Fruit fly (Drosophila melanogaster) whole organism, embryonic: ENCODE data around the gene und.

Experiments
- ATbp ChIP-seq: fragments of 200-800 bp; sonication (Bioruptor generic); optimal IDR thresholded peaks from 2 replicates; lab custom pipeline; 2017; ENCODE audit warnings: missing biosample characterization, mild to moderate bottlenecking, missing genetic modification characterization, missing genetic modification reagents
- CG10321 ChIP-seq: fragments of 200-800 bp; sonication (Bioruptor generic); IDR thresholded peaks from 2 replicates; pipeline ENCODE4 v1.3.6; 2022; ENCODE audit warnings: missing biosample characterization, missing genetic modification characterization
- CG11696 ChIP-seq: fragments of 200-800 bp; sonication (Bioruptor generic); IDR thresholded peaks from 2 replicates; pipeline ENCODE4 v1.3.6; 2022; ENCODE audit warnings: missing biosample characterization, missing genetic modification characterization
- CG12219 ChIP-seq: fragments of 200-800 bp; sonication (Bioruptor generic); optimal IDR thresholded peaks from 3 replicates; lab custom pipeline; 2018; ENCODE audit warnings: missing biosample characterization, mild to moderate bottlenecking, missing genetic modification characterization
- CG12236 ChIP-seq: fragments of 200-800 bp; sonication (Bioruptor generic); optimal IDR thresholded peaks from 2 replicates; lab custom pipeline; 2016; ENCODE audit warnings: missing biosample characterization, missing genetic modification characterization
- CG14441 ChIP-seq: fragments of 200-800 bp; sonication (Bioruptor generic); IDR thresholded peaks from 2 replicates; pipeline ENCODE4 v1.3.6; 2022; ENCODE audit warnings: missing biosample characterization, missing genetic modification characterization
- CG17328 ChIP-seq: fragments of 200-800 bp; sonication (Bioruptor generic); IDR thresholded peaks from 2 replicates; pipeline ENCODE4 v1.3.6; 2022; ENCODE audit warnings: missing biosample characterization, missing genetic modification characterization
- CG17361 ChIP-seq: fragments of 200-800 bp; sonication (Bioruptor generic); IDR thresholded peaks from 3 replicates; pipeline ENCODE4 v1.3.6; 2022; ENCODE audit warnings: missing biosample characterization, missing genetic modification characterization
- CG17829 ChIP-seq: fragments of 200-800 bp; optimal IDR thresholded peaks from 2 replicates; lab custom pipeline; 2019; ENCODE audit warnings: missing biosample characterization, mild to moderate bottlenecking, missing genetic modification characterization, moderate library complexity
- CG2712 ChIP-seq: fragments of 200-800 bp; optimal IDR thresholded peaks from 3 replicates; lab custom pipeline; 2019; ENCODE audit warnings: missing biosample characterization, mild to moderate bottlenecking, missing genetic modification characterization, moderate library complexity
- CG31365 ChIP-seq: fragments of 200-800 bp; sonication (Bioruptor generic); optimal IDR thresholded peaks from 2 replicates; lab custom pipeline; 2018; ENCODE audit warnings: missing biosample characterization, mild to moderate bottlenecking, missing genetic modification characterization
- CG3726 ChIP-seq: fragments of 200-800 bp; sonication (Bioruptor generic); IDR thresholded peaks from 3 replicates; pipeline ENCODE4, ENCODE4 v1.3.6; 2022; ENCODE audit warnings: missing biosample characterization, missing genetic modification characterization
- CG43689 ChIP-seq: fragments of 200-800 bp; sonication (Bioruptor generic); IDR thresholded peaks from 2 replicates; pipeline ENCODE4 v1.3.6; 2022; ENCODE audit warnings: missing biosample characterization, missing genetic modification characterization
- CG7928 ChIP-seq: fragments of 200-800 bp; sonication (Bioruptor generic); optimal IDR thresholded peaks from 2 replicates; lab custom pipeline; 2017; ENCODE audit warnings: missing biosample characterization, mild to moderate bottlenecking, missing genetic modification characterization
- CG8281 ChIP-seq: fragments of 200-800 bp; sonication (Bioruptor generic); optimal IDR thresholded peaks from 2 replicates; lab custom pipeline; 2018; ENCODE audit warnings: missing biosample characterization, mild to moderate bottlenecking, missing genetic modification characterization, moderate library complexity
- CG9876 ChIP-seq: fragments of 200-800 bp; sonication (Bioruptor generic); optimal IDR thresholded peaks from 2 replicates; lab custom pipeline; 2016; ENCODE audit warnings: missing biosample characterization, missing genetic modification characterization
- CG9932 ChIP-seq: fragments of 200-800 bp; sonication (Bioruptor generic); IDR thresholded peaks from 2 replicates; pipeline ENCODE4 v1.3.6; 2022; ENCODE audit warnings: missing biosample characterization, missing genetic modification characterization
- Camta ChIP-seq: fragments of 200-800 bp; sonication (Bioruptor generic); optimal IDR thresholded peaks from 2 replicates; lab custom pipeline; 2016; ENCODE audit warnings: missing biosample characterization, missing genetic modification characterization
- Chrac-16 ChIP-seq: fragments of 200-800 bp; sonication (Bioruptor generic); optimal IDR thresholded peaks from 3 replicates; lab custom pipeline; 2016; ENCODE audit warnings: missing biosample characterization, missing genetic modification characterization
- D19B ChIP-seq: fragments of 200-800 bp; sonication (Bioruptor generic); optimal IDR thresholded peaks from 2 replicates; lab custom pipeline; 2017; ENCODE audit warnings: missing biosample characterization, mild to moderate bottlenecking, missing genetic modification characterization
- Dbx ChIP-seq: fragments of 200-800 bp; sonication (Bioruptor generic); IDR thresholded peaks from 3 replicates; pipeline ENCODE4 v1.3.6; 2022; ENCODE audit warnings: missing biosample characterization, missing genetic modification characterization
- Dp ChIP-seq: fragments of 200-800 bp; sonication (Bioruptor generic); optimal IDR thresholded peaks from 2 replicates; lab custom pipeline; 2018; ENCODE audit warnings: missing biosample characterization, mild to moderate bottlenecking, missing genetic modification characterization, moderate library complexity
- H15 ChIP-seq: fragments of 200-800 bp; sonication (Bioruptor generic); IDR thresholded peaks from 3 replicates; pipeline ENCODE4 v1.3.6; 2022; ENCODE audit warnings: missing biosample characterization, missing genetic modification characterization
- HLH54F ChIP-seq: fragments of 200-800 bp; sonication (Bioruptor generic); optimal IDR thresholded peaks from 3 replicates; lab custom pipeline; 2016; ENCODE audit warnings: missing biosample characterization, missing genetic modification characterization
- Hand ChIP-seq: fragments of 200-800 bp; sonication (Bioruptor generic); optimal IDR thresholded peaks from 2 replicates; lab custom pipeline; 2017; ENCODE audit warnings: mild to moderate bottlenecking, missing biosample characterization, missing genetic modification reagents, missing genetic modification characterization
- HmgD ChIP-seq: fragments of 200-800 bp; sonication (Bioruptor generic); optimal IDR thresholded peaks from 3 replicates; lab custom pipeline; 2016; ENCODE audit warnings: missing biosample characterization, missing genetic modification characterization
- Hr51 ChIP-seq, 2 experiments: fragments of 200-800 bp; sonication (Bioruptor generic); optimal IDR thresholded peaks; 2 replicates in 1 of 2; 3 replicates in 1 of 2; lab custom pipeline; 2016 to 2018; ENCODE audit warnings: missing biosample characterization in 2 of 2, missing genetic modification characterization in 2 of 2, mild to moderate bottlenecking in 1 of 2, moderate library complexity in 1 of 2
- Hsf ChIP-seq: fragments of 200-800 bp; sonication (Bioruptor generic); optimal IDR thresholded peaks from 3 replicates; lab custom pipeline; 2016; ENCODE audit warnings: missing biosample characterization, missing genetic modification characterization
- Pdp1 ChIP-seq, 2 experiments: fragments of 200-800 bp; sonication (Bioruptor generic); optimal IDR thresholded peaks; 3 replicates each; lab custom pipeline; 2016; ENCODE audit warnings: missing biosample characterization in 2 of 2, missing genetic modification characterization in 2 of 2, mild to moderate bottlenecking in 1 of 2, moderate library complexity in 1 of 2
- Sox102F ChIP-seq: fragments of 200-800 bp; sonication (Bioruptor generic); optimal IDR thresholded peaks from 2 replicates; lab custom pipeline; 2018; ENCODE audit warnings: missing biosample characterization, mild to moderate bottlenecking, missing genetic modification characterization, moderate library complexity
- al ChIP-seq: fragments of 200-800 bp; sonication (Bioruptor generic); IDR thresholded peaks from 2 replicates; pipeline ENCODE4 v1.3.6; 2022; ENCODE audit warnings: missing biosample characterization, missing genetic modification characterization
- aop ChIP-seq: fragments of 200-800 bp; sonication (Bioruptor generic); IDR thresholded peaks from 2 replicates; pipeline ENCODE4 v1.3.6; 2022; ENCODE audit warnings: missing biosample characterization, missing genetic modification characterization
- btn ChIP-seq: fragments of 200-800 bp; sonication (Bioruptor generic); optimal IDR thresholded peaks from 2 replicates; lab custom pipeline; 2016; ENCODE audit warnings: missing biosample characterization, missing genetic modification characterization
- ham ChIP-seq: fragments of 200-800 bp; sonication (Bioruptor generic); IDR thresholded peaks from 2 replicates; pipeline ENCODE4 v1.3.6; 2022; ENCODE audit warnings: missing biosample characterization, missing genetic modification characterization
- hb ChIP-seq: fragments of 200-800 bp; sonication (Bioruptor generic); IDR thresholded peaks from 3 replicates; pipeline ENCODE4 v1.3.6; 2022; ENCODE audit warnings: missing biosample characterization, missing genetic modification characterization; ENCODE audit not compliant: partially characterized antibody
- insv ChIP-seq, 2 experiments: fragments of 200-800 bp; sonication (Bioruptor generic); optimal IDR thresholded peaks; 3 replicates each; lab custom pipeline; 2016 to 2018; ENCODE audit warnings: missing biosample characterization in 2 of 2, missing genetic modification characterization in 2 of 2
- klu ChIP-seq: fragments of 200-800 bp; sonication (Bioruptor generic); IDR thresholded peaks from 2 replicates; pipeline ENCODE4 v1.3.6; 2022; ENCODE audit warnings: missing biosample characterization, missing genetic modification characterization
- lov ChIP-seq, 2 experiments: fragments of 200-800 bp in 1 of 2; fragments of >200 bp in 1 of 2; sonication (Bioruptor generic) in 1 of 2; IDR thresholded peaks in 1 of 2; optimal IDR thresholded peaks in 1 of 2; 2 replicates in 1 of 2; 3 replicates in 1 of 2; pipeline versions ENCODE4 v1.3.6 to Lab custom; 2017 to 2022; ENCODE audit warnings: missing biosample characterization in 1 of 2, missing genetic modification characterization in 1 of 2
- mam ChIP-seq: fragments of 200-800 bp; sonication (Bioruptor generic); optimal IDR thresholded peaks from 3 replicates; lab custom pipeline; 2016; ENCODE audit warnings: missing biosample characterization, missing genetic modification characterization
- org-1 ChIP-seq: fragments of 200-800 bp; sonication (Bioruptor generic); optimal IDR thresholded peaks from 2 replicates; lab custom pipeline; 2017; ENCODE audit warnings: missing biosample characterization, missing genetic modification characterization
- otp ChIP-seq: fragments of 200-800 bp; sonication (Bioruptor generic); IDR thresholded peaks from 3 replicates; pipeline ENCODE4, ENCODE4 v1.3.6; 2022; ENCODE audit warnings: missing biosample characterization, missing genetic modification characterization
- p53 ChIP-seq: fragments of 200-800 bp; sonication (Bioruptor generic); optimal IDR thresholded peaks from 2 replicates; lab custom pipeline; 2016; ENCODE audit warnings: missing biosample characterization, missing genetic modification characterization
- pita ChIP-seq: fragments of 200-800 bp; sonication (Bioruptor generic); optimal IDR thresholded peaks from 2 replicates; lab custom pipeline; 2017; ENCODE audit warnings: missing biosample characterization, mild to moderate bottlenecking, missing genetic modification characterization
- salm ChIP-seq: fragments of 200-800 bp; sonication (Bioruptor generic); optimal IDR thresholded peaks from 2 replicates; lab custom pipeline; 2018; ENCODE audit warnings: missing biosample characterization, mild to moderate bottlenecking, missing genetic modification characterization
- sima ChIP-seq: fragments of 200-800 bp; sonication (Bioruptor generic); optimal IDR thresholded peaks from 2 replicates; lab custom pipeline; 2016; ENCODE audit warnings: missing biosample characterization, missing genetic modification characterization
- tll ChIP-seq, 2 experiments: fragments of 200-800 bp in 1 of 2; fragments of >200 bp in 1 of 2; sonication (Bioruptor generic) in 1 of 2; optimal IDR thresholded peaks; 2 replicates each; lab custom pipeline; 2017 to 2019; ENCODE audit warnings: missing biosample characterization in 2 of 2, missing genetic modification characterization in 2 of 2, mild to moderate bottlenecking in 1 of 2, moderate library complexity in 1 of 2
- usp ChIP-seq: fragments of >200 bp; optimal IDR thresholded peaks from 2 replicates; lab custom pipeline; 2017; ENCODE audit warnings: missing biosample characterization, missing genetic modification characterization
- wek ChIP-seq: fragments of 200-800 bp; sonication (Bioruptor generic); optimal IDR thresholded peaks from 3 replicates; lab custom pipeline; 2018; ENCODE audit warnings: missing biosample characterization, mild to moderate bottlenecking, missing genetic modification characterization, moderate library complexity

und gene

DNA sequence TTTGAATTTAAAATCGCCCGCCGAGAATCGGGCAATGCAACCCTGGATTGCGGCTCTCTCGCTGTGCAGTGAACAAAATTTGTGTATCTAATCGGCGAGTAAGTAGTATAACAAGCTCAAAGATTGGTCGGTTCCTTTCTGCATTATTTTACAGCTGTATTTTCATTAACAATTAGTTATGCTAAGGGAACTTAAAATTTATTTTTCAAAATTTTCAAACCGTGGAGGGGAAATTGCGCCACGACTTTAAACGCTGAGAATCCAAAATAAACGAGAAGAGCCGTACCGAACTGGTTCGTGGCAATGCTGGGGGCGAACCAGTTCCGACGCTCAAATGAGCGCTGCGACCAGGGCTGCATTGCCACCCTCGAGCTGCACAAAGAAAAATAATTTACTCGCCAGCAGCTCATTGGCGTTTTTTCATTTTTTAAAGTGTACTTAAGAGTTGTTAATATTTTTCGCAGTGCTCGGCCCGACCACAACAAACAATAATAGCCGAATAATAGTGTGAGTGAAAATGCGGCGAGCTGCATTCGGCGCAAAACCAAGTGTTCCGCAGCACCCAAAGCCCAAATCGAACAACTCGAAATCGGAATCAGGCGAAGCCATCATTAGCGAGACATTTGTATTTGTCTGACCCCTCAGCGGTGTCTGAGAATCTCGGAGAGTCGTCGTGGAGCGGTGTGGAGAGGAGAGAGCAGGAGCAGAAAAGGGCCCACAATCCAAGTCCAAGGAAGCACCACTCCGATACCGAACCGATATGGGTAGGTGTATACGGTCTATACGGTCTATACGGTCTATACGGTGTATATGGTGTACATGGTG, 5.0 kb upstream of the und start, which contains the start of gene zf30C (continued):
- peak; percentile 32 for TF ChIP-seq Hand (GFP tag; lab: Kevin White, UChicago)
- TF ChIP-seq tll (GFP tag; optimal IDR thresholded peaks at IDR 0.05; lab: Kevin White, UChicago), result no peak
- TF ChIP-seq CG17361 (GFP tag; lab: Robert Waterston, UW), result peak; percentile 77
- TF ChIP-seq CG12219 (GFP tag; lab: Kevin White, UChicago), result peak; percentile 48
- peak; percentile 77 for TF ChIP-seq p53 (GFP tag; lab: Kevin White, UChicago)
- TF ChIP-seq Chrac-16 (GFP tag; lab: Kevin White, UChicago), result peak; percentile 90
- peak; percentile 29 for TF ChIP-seq salm
- peak; percentile 86; the same call in 2 of the 3 replicates for TF ChIP-seq CG3726
- TF ChIP-seq otp (GFP tag; lab: Robert Waterston, UW), result peak; percentile 84
- peak; percentile 89 for TF ChIP-seq Dbx (GFP tag; lab: Robert Waterston, UW)
- TF ChIP-seq CG12236 (GFP tag; lab: Kevin White, UChicago), result peak; percentile 60
- TF ChIP-seq ham (GFP tag; lab: Robert Waterston, UW), result 0 out of 2 replicates have a peak, but pooled peaks have one; percentile 23
- peak; percentile 80 for TF ChIP-seq ATbp (GFP tag; lab: Kevin White, UChicago)
- TF ChIP-seq Camta (GFP tag; lab: Kevin White, UChicago), result peak; percentile 84
- peak; percentile 85 for TF ChIP-seq CG9876 (GFP tag; lab: Kevin White, UChicago)
- no peak for TF ChIP-seq wek (GFP tag; lab: Kevin White, UChicago)
- TF ChIP-seq Sox102F (GFP tag; lab: Kevin White, UChicago), result peak; percentile 75
- no peak for TF ChIP-seq pita (GFP tag; lab: Kevin White, UChicago)
- TF ChIP-seq usp, result no peak
- TF ChIP-seq D19B, result peak; percentile 61
- TF ChIP-seq CG8281 (tag; lab: Kevin White, UChicago), result peak; percentile 46
- peak; percentile 27 for TF ChIP-seq sima (GFP tag; lab: Kevin White, UChicago)
- peak; percentile 61; the same call in 1 of the 2 replicates for TF ChIP-seq CG11696 (GFP tag; lab: Robert Waterston, UW)
- peak; percentile 43; the same call in 1 of the 2 replicates for TF ChIP-seq CG43689 (GFP tag; lab: Robert Waterston, UW)
- peak; percentile 82 for TF ChIP-seq al (GFP tag; lab: Robert Waterston, UW)
- peak; percentile 16 for TF ChIP-seq btn (GFP tag; lab: Kevin White, UChicago)
- TF ChIP-seq CG10321 (GFP tag; lab: Robert Waterston, UW), result peak; percentile 57; the same call in 1 of the 2 replicates
- TF ChIP-seq org-1 (GFP tag; lab: Kevin White, UChicago), result peak; percentile 42
- peak; percentile 78 for TF ChIP-seq klu (GFP tag; lab: Robert Waterston, UW)
- TF ChIP-seq CG7928 (GFP tag; lab: Kevin White, UChicago), result peak; percentile 95
- TF ChIP-seq lov (optimal IDR thresholded peaks at IDR 0.05; lab: Kevin White, UChicago), result no peak
- peak; percentile 81; the same call in 2 of the 3 replicates for TF ChIP-seq lov (GFP tag; IDR thresholded peaks at IDR 0.05; lab: Robert Waterston, UW)
- peak; percentile 84 for TF ChIP-seq CG14441 (GFP tag; lab: Robert Waterston, UW)
- peak; percentile 82 for TF ChIP-seq CG17829 (tag; lab: Kevin White, UChicago)
- peak; percentile 83 for TF ChIP-seq H15 (GFP tag; lab: Robert Waterston, UW)
- TF ChIP-seq insv (GFP tag; optimal IDR thresholded peaks at IDR 0.05; lab: Kevin White, UChicago), result peak in 1 of 2 experiments; percentile 56
- no peak; the same call in 1 of the 2 replicates for TF ChIP-seq aop (GFP tag; lab: Robert Waterston, UW)
- peak; percentile 79 for TF ChIP-seq CG2712 (tag; lab: Kevin White, UChicago)
- TF ChIP-seq Dp (GFP tag; lab: Kevin White, UChicago), result peak; percentile 97
- peak; percentile 82 to 92 for TF ChIP-seq Pdp1 (GFP tag; optimal IDR thresholded peaks at IDR 0.05; lab: Kevin White, UChicago)
- TF ChIP-seq Hsf (GFP tag; lab: Kevin White, UChicago), result peak; percentile 95
- peak; percentile 84 for TF ChIP-seq CG17328 (GFP tag; lab: Robert Waterston, UW)
- TF ChIP-seq HmgD (GFP tag; lab: Kevin White, UChicago), result peak; percentile 90
- TF ChIP-seq hb (GFP tag; lab: Robert Waterston, UW), result no peak
- TF ChIP-seq CG31365, result peak; percentile 15
- peak; percentile 61 to 92 for TF ChIP-seq Hr51 (GFP tag; optimal IDR thresholded peaks at IDR 0.05; lab: Kevin White, UChicago)
- TF ChIP-seq mam (GFP tag; lab: Kevin White, UChicago), result peak; percentile 97
- TF ChIP-seq CG9932 (GFP tag; lab: Robert Waterston, UW), result peak; percentile 94
- peak; percentile 93 for TF ChIP-seq HLH54F (GFP tag; lab: Kevin White, UChicago)
